Fruit fly (Drosophila melanogaster): ENCODE measurements around the gene vn.

The vn gene

DNA sequence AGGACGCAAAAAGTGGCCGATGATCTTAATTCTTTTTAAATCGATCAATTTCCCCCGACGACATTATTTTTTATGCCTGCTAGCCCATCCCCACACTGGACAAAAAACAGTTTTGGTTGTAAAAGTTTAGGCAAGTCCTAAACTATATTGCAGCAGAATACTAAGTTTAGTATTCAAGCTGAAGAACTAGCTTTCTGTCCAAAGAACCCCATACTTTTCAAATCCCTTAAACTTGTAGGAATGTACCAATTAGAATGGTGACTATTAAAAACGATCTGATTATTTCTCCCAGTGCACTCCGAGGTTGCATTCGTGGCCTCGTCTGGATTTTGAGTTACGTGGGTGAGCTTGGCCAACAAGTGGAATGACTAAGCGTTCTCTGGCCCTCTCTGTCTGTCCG is 20.0 kb downstream of the vn start:
- peak; percentile 5 for TF ChIP-seq Med (GFP tag)
- TF ChIP-seq B-H2 (GFP tag; optimal IDR thresholded peaks at IDR 0.05) = no peak

DNA sequence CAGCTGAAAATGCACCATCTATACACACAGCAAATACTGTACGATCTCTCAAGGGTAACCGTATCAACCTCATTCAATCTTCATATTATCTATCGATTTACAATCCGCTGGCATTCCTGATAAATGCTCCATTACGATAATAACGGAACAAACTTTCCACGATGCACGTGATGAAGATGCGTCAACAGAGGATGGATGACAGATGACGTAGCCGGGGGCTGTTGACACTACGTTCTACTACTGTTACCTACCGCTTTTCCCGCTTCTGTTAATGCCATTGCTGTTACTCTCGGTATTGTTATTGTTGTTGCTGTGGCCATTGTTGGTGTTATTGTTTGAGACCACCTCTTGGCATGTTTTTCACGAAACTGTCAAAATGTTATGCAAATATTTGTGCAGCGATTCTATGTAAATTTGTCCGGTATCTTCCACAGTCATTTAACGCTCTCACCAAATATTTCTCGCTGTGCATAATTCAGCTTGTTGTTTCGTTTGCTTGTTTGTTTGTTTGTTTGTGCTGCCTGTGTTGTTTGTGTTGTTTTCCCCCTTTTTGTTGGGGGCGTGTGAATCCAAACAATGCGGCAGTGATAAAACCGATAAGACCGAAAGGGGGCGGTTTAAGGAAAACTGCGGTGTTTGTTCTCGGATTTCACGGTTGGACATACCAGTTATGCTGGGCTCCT is 21.6 kb downstream of the vn start:
- no peak for TF ChIP-seq D (optimal IDR thresholded peaks at IDR 0.05)
- TF ChIP-seq D (GFP tag; optimal IDR thresholded peaks at IDR 0.05) = peak; percentile 92
- TF ChIP-seq wdn (GFP tag; IDR thresholded peaks at IDR 0.05) = no peak
- peak; percentile 59 for TF ChIP-seq az2 (GFP tag; optimal IDR thresholded peaks at IDR 0.05)
- peak; percentile 40 for TF ChIP-seq Fer2 (tag; optimal IDR thresholded peaks at IDR 0.05)
- peak; percentile 81 for TF ChIP-seq CG18262 (tag; optimal IDR thresholded peaks at IDR 0.05)
- TF ChIP-seq Nf-YB (GFP tag; optimal IDR thresholded peaks at IDR 0.05) = peak; percentile 72
- 0 out of 2 replicates have a peak, but pooled peaks have one; percentile 23 for TF ChIP-seq CG4730 (GFP tag; IDR thresholded peaks at IDR 0.05)
- no peak for TF ChIP-seq gro (GFP tag; optimal IDR thresholded peaks at IDR 0.05)
- 0 out of 2 replicates have a peak, but pooled peaks have one; percentile 37 for TF ChIP-seq rib (GFP tag; IDR thresholded peaks at IDR 0.05)
- peak; percentile 73 for TF ChIP-seq CoRest (tag; optimal IDR thresholded peaks at IDR 0.05)
- peak; percentile 14 for TF ChIP-seq sug (tag; optimal IDR thresholded peaks at IDR 0.05)
- no peak for TF ChIP-seq MBD-R2 (GFP tag; IDR thresholded peaks at IDR 0.05)
- TF ChIP-seq tin (GFP tag; optimal IDR thresholded peaks at IDR 0.05) = peak; percentile 53
- peak; percentile 84 for TF ChIP-seq Fer1 (GFP tag; optimal IDR thresholded peaks at IDR 0.05)
- peak; percentile 47 for TF ChIP-seq Sry-δ (GFP tag; optimal IDR thresholded peaks at IDR 0.05)
- TF ChIP-seq hbn (GFP tag; IDR thresholded peaks at IDR 0.05; ENCODE audit: partially characterized antibody) = no peak
- peak; percentile 47 for TF ChIP-seq Ssrp (tag; optimal IDR thresholded peaks at IDR 0.05)
- TF ChIP-seq dysf (GFP tag; IDR thresholded peaks at IDR 0.05) = no peak
- TF ChIP-seq Gug (GFP tag; IDR thresholded peaks at IDR 0.05) = no peak
- no peak for TF ChIP-seq bowl (GFP tag; IDR thresholded peaks at IDR 0.05)
- TF ChIP-seq CG15601 (tag; optimal IDR thresholded peaks at IDR 0.05) = peak; percentile 89
- TF ChIP-seq disco-r (GFP tag; optimal IDR thresholded peaks at IDR 0.05) = peak; percentile 72
- TF ChIP-seq ind (GFP tag; optimal IDR thresholded peaks at IDR 0.05) = peak; percentile 44
- peak; percentile 40 for TF ChIP-seq Deaf1 (tag; optimal IDR thresholded peaks at IDR 0.05)
- no peak for TF ChIP-seq Dp (GFP tag; optimal IDR thresholded peaks at IDR 0.05)
- TF ChIP-seq CG14441 (GFP tag; IDR thresholded peaks at IDR 0.05) = peak; percentile 39; the same call in 1 of the 2 replicates
- TF ChIP-seq CG13424 (tag; optimal IDR thresholded peaks at IDR 0.05) = peak; percentile 68
- peak; percentile 96 for TF ChIP-seq fd64A (GFP tag; optimal IDR thresholded peaks at IDR 0.05)
- TF ChIP-seq zen2 (GFP tag; IDR thresholded peaks at IDR 0.05; ENCODE audit: partially characterized antibody) = no peak
- TF ChIP-seq CG15073 (GFP tag; optimal IDR thresholded peaks at IDR 0.05) = no peak
- peak; percentile 89 for TF ChIP-seq CG17568 (GFP tag; optimal IDR thresholded peaks at IDR 0.05)
- TF ChIP-seq pum (GFP tag; optimal IDR thresholded peaks at IDR 0.05) = peak; percentile 75
- no peak for TF ChIP-seq jigr1 (GFP tag; IDR thresholded peaks at IDR 0.05)
- peak; percentile 26; the same call in 1 of the 2 replicates for TF ChIP-seq dati (GFP tag; IDR thresholded peaks at IDR 0.05)
- TF ChIP-seq CG14710 (tag; optimal IDR thresholded peaks at IDR 0.05) = peak; percentile 89
- no peak for TF ChIP-seq H15 (GFP tag; IDR thresholded peaks at IDR 0.05)
- TF ChIP-seq CG10959 (GFP tag; IDR thresholded peaks at IDR 0.05) = peak; percentile 60
- peak; percentile 49; the same call in 1 of the 2 replicates for TF ChIP-seq CG6689 (GFP tag; IDR thresholded peaks at IDR 0.05)
- peak; percentile 80 for TF ChIP-seq Atf-2 (GFP tag; optimal IDR thresholded peaks at IDR 0.05)
- TF ChIP-seq CG1602 (GFP tag; optimal IDR thresholded peaks at IDR 0.05) = peak; percentile 80
- TF ChIP-seq CTCF (GFP tag; optimal IDR thresholded peaks at IDR 0.05) = peak; percentile 68
- TF ChIP-seq Ets65A (GFP tag) = peak; percentile 63
- TF ChIP-seq lbe (GFP tag; optimal IDR thresholded peaks at IDR 0.05) = no peak
- peak; percentile 44 for TF ChIP-seq lilli (GFP tag; optimal IDR thresholded peaks at IDR 0.05)
- peak; percentile 85 for TF ChIP-seq odd (GFP tag; optimal IDR thresholded peaks at IDR 0.05)
- TF ChIP-seq Taf1 (GFP tag; IDR thresholded peaks at IDR 0.05) = no peak
- peak; percentile 78 for TF ChIP-seq psq (GFP tag; optimal IDR thresholded peaks at IDR 0.05)

All from whole organism, embryonic.